Worm (Caenorhabditis elegans): ENCODE measurements around the gene F17C11.26.

The F17C11.26 gene

DNA sequence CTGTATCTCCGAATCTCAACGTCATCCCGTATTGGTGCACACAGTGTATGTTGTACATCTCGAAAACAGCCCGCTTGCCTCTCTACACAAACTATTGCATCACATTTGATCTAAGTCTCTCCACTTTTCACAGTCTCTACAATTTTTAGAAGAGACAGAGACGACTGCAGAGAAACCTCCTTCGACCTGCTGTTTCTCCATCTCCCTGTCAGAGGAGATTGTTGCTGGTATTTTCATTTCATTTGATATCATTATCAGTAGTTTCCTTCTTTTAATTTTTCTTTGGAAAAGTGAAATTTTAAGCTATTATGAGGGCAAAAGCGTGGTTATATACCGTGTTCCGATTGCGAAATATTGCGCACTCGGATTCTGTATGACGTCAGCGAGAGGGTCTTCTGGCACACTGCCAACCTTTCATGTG lies 669 bp upstream of the F17C11.26 start (continued):
- no peak for TF ChIP-seq zip-11 (GFP tag; IDR thresholded peaks at IDR 0.05)
- no peak for TF ChIP-seq nhr-25 (tag; optimal IDR thresholded peaks at IDR 0.05; ENCODE audit: borderline replicate concordance, insufficient read depth)
- no peak for TF ChIP-seq sdz-12 (GFP tag; optimal IDR thresholded peaks at IDR 0.05)
- TF ChIP-seq arid-1 (GFP tag; conservative IDR thresholded peaks at IDR 0.05) = 0 out of 2 replicates have a peak, but pooled peaks have one; percentile 10
- no peak for TF ChIP-seq ceh-44 (GFP tag; IDR thresholded peaks at IDR 0.05)
- peak; percentile 70 to 72 for TF ChIP-seq mdl-1 (tag; optimal IDR thresholded peaks at IDR 0.05)

DNA sequence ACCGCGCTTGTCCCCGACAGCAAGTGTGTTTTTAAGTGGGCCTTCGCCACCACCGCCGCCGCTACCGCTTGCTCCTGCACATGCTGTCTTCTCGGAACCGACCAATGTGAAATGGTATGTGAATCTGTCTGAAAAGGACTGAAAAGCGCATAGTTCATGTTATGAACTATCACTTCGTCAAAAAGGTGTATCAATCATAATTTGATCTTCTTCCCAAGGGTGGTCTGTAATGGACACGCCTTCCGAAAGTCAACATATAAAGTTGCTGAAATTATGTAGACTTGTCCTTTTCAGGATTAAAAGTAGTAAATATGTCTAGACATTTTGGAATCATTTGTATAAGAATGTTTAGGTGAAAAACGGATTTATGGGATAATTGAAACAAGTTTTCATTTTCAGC lies 911 bp downstream of the F17C11.26 start, which contains the start of gene zip-9:
Gene zip-9, plus strand, starts transcription at position 301 of the 400 bp plus-strand sequence.
- no peak for TF ChIP-seq ceh-82 (tag; optimal IDR thresholded peaks at IDR 0.05)
- no peak for TF ChIP-seq Y105C5A.15 (GFP tag; IDR thresholded peaks at IDR 0.05)
- TF ChIP-seq nhr-25 (tag; optimal IDR thresholded peaks at IDR 0.05; ENCODE audit: borderline replicate concordance, insufficient read depth) = no peak
- no peak for TF ChIP-seq duxl-1 (tag; optimal IDR thresholded peaks at IDR 0.05; ENCODE audit: poor library complexity)
- TF ChIP-seq lim-7 (GFP tag; IDR thresholded peaks at IDR 0.05) = no peak
- no peak for TF ChIP-seq ztf-11 (tag; optimal IDR thresholded peaks at IDR 0.05)
- no peak for TF ChIP-seq aly-2 (tag; optimal IDR thresholded peaks at IDR 0.05)
- TF ChIP-seq cey-2 (tag; optimal IDR thresholded peaks at IDR 0.05; ENCODE audit: borderline replicate concordance, insufficient read depth) = no peak
- TF ChIP-seq Y75B8A.6 (GFP tag; IDR thresholded peaks at IDR 0.05) = 0 out of 2 replicates have a peak, but pooled peaks have one; percentile 18

- no peak for TF ChIP-seq ZK337.2 (GFP tag; IDR thresholded peaks at IDR 0.05)
- no peak for TF ChIP-seq mdt-29 (GFP tag; IDR thresholded peaks at IDR 0.05)
- TF ChIP-seq nhr-102 (tag; optimal IDR thresholded peaks at IDR 0.05) = no peak
- no peak for TF ChIP-seq tag-97 (GFP tag; IDR thresholded peaks at IDR 0.05)
- peak in 1 of 2 experiments; percentile 9 for TF ChIP-seq lsy-2 (tag; optimal IDR thresholded peaks at IDR 0.05)
- TF ChIP-seq fkh-10 (GFP tag; optimal IDR thresholded peaks at IDR 0.05) = peak; percentile 70
- no peak for TF ChIP-seq egl-27 (tag; optimal IDR thresholded peaks at IDR 0.05)
- TF ChIP-seq ces-1 (GFP tag; optimal IDR thresholded peaks at IDR 0.05) = peak; percentile 32
Measured at ce11 chrV:10944903-10945302, 3.7 kb downstream of the F17C11.26 start.

DNA sequence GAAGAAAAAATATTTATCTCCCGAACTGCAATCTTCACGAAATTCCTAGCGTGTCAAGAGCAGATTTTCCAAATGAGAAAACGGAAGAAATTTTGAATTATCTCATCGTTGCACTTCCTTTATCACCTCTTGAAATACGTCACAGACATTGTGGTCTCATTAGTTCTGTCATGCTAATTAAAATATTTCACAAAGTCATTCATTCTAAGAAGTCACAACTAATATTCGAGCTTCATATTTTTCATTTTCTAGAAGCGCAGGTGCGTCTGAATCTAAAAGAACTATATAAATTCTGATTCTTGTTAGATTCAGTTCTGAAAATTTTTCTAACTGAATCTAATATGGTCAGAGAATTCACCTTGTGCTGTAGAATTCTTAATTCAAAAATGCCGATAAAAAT lies 6.0 kb downstream of the F17C11.26 start:
- TF ChIP-seq dmd-8 (GFP tag; IDR thresholded peaks at IDR 0.05) = no peak

DNA sequence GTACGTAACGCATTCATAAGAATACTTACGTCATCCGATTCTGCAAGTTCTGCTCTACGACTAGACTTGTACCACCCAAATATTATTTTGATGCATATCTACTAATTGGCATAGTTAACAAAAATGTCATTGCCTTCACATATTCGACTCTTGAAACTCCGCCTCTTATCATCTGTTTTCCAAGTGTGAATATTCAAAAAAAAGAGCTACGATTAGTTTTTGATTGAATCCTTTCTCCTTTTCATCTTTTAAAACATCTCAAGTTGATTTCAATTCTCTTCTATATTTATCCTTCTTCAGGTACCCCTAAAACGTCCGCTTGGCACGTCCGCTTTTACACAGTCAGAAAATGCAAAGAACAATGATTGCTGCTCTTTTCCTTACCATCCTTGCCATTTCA lies 6.7 kb downstream of the F17C11.26 start, which contains the start of gene F17C11.2:
Gene F17C11.2, plus strand, starts transcription at position 301 of the 400 bp plus-strand sequence.
- TF ChIP-seq hif-1 (tag; optimal IDR thresholded peaks at IDR 0.05) (no peak), mxl-2 (GFP tag; conservative IDR thresholded peaks at IDR 0.05) (no peak), aha-1 (tag) (peak; percentile 38)

ce11 chrV:10949511-10949910 lies 8.3 kb downstream of the F17C11.26 start, which contains the start of gene col-153:
Gene col-153 (plus strand): TSS chrV:10949811.
- no peak for TF ChIP-seq mdl-1 (tag; optimal IDR thresholded peaks at IDR 0.05)
- no peak for TF ChIP-seq nhr-10 (tag; optimal IDR thresholded peaks at IDR 0.05)
- TF ChIP-seq daf-19 (GFP tag; conservative IDR thresholded peaks at IDR 0.05) = no peak
- TF ChIP-seq set-16 (GFP tag; IDR thresholded peaks at IDR 0.05) = no peak
- TF ChIP-seq daf-16 (GFP tag; optimal IDR thresholded peaks at IDR 0.05) = no peak
- TF ChIP-seq daf-16 (tag; optimal IDR thresholded peaks at IDR 0.05) = no peak
- no peak for TF ChIP-seq fos-1 (tag; optimal IDR thresholded peaks at IDR 0.05)
- TF ChIP-seq ZK546.5 (tag; optimal IDR thresholded peaks at IDR 0.05) = no peak
- TF ChIP-seq snpc-1.2 (GFP tag; IDR thresholded peaks at IDR 0.05) = no peak
- no peak for TF ChIP-seq spr-1 (tag; optimal IDR thresholded peaks at IDR 0.05)
- TF ChIP-seq lir-3 (tag; optimal IDR thresholded peaks at IDR 0.05) = no peak
- TF ChIP-seq jun-1 (tag; optimal IDR thresholded peaks at IDR 0.05) = no peak
- no peak for TF ChIP-seq Y105C5A.15 (GFP tag; IDR thresholded peaks at IDR 0.05)

Measured in whole organism, L4 larva.